Worm (Caenorhabditis elegans) whole organism, mixed stage, embryonic: ENCODE data around the gene lips-1.

Source experiments
- M03D4.4 ChIP-seq: sonication (generic microtip); optimal IDR thresholded peaks from 2 replicates; lab custom pipeline; 2017; ENCODE audit warnings: mild to moderate bottlenecking, missing genetic modification characterization, missing compliant biosample characterization
- ceh-39 ChIP-seq: fragments of 150-350 bp; optimal IDR thresholded peaks from 2 replicates; lab custom pipeline; 2014; ENCODE audit warnings: missing biosample characterization, missing genetic modification characterization
- ceh-43 ChIP-seq: fragments of 200-800 bp; sonication (Bioruptor generic); optimal IDR thresholded peaks from 2 replicates; lab custom pipeline; 2018; ENCODE audit warnings: mild to moderate bottlenecking, missing genetic modification characterization, moderate library complexity, missing compliant biosample characterization
- ceh-83 ChIP-seq: fragments of 200-800 bp; sonication (Bioruptor generic); optimal IDR thresholded peaks from 2 replicates; lab custom pipeline; 2018; ENCODE audit warnings: mild to moderate bottlenecking, missing genetic modification characterization, missing compliant biosample characterization
- ces-1 ChIP-seq: fragments of 150-350 bp; optimal IDR thresholded peaks from 2 replicates; lab custom pipeline; 2014; ENCODE audit warnings: missing biosample characterization, missing genetic modification reagents, missing genetic modification characterization
- cnd-1 ChIP-seq: fragments of 200-800 bp; sonication (Bioruptor generic); optimal IDR thresholded peaks from 2 replicates; lab custom pipeline; 2018; ENCODE audit warnings: mild to moderate bottlenecking, missing genetic modification characterization, missing compliant biosample characterization
- drap-1 ChIP-seq: fragments of 200-800 bp; sonication (Bioruptor generic); optimal IDR thresholded peaks from 3 replicates; lab custom pipeline; 2018; ENCODE audit warnings: mild to moderate bottlenecking, missing genetic modification characterization, missing compliant biosample characterization
- elt-3 ChIP-seq: fragments of 150-350 bp; optimal IDR thresholded peaks from 2 replicates; lab custom pipeline; 2014; ENCODE audit warnings: missing biosample characterization, missing genetic modification characterization
- flh-1 ChIP-seq: fragments of 200-800 bp; sonication (Bioruptor generic); optimal IDR thresholded peaks from 2 replicates; lab custom pipeline; 2018; ENCODE audit warnings: mild to moderate bottlenecking, missing genetic modification characterization, moderate library complexity, missing compliant biosample characterization
- ham-2 ChIP-seq: fragments of 200-800 bp; sonication (Bioruptor generic); optimal IDR thresholded peaks from 2 replicates; lab custom pipeline; 2018; ENCODE audit warnings: mild to moderate bottlenecking, missing genetic modification characterization, missing compliant biosample characterization
- hlh-1 ChIP-seq: fragments of 150-350 bp; optimal IDR thresholded peaks from 2 replicates; lab custom pipeline; 2014; ENCODE audit warnings: missing biosample characterization, missing genetic modification reagents, missing genetic modification characterization
- lin-13 ChIP-seq: fragments of 150-350 bp; optimal IDR thresholded peaks from 2 replicates; lab custom pipeline; 2014; ENCODE audit warnings: missing biosample characterization, missing genetic modification characterization
- lin-32 ChIP-seq: fragments of 200-800 bp; sonication (Bioruptor generic); optimal IDR thresholded peaks from 2 replicates; lab custom pipeline; 2018; ENCODE audit warnings: mild to moderate bottlenecking, missing genetic modification characterization, missing compliant biosample characterization
- lsy-2 ChIP-seq: fragments of 150-350 bp; optimal IDR thresholded peaks from 2 replicates; lab custom pipeline; 2014; ENCODE audit warnings: missing biosample characterization, missing genetic modification characterization
- mab-5 ChIP-seq: fragments of 150-350 bp; optimal IDR thresholded peaks from 2 replicates; lab custom pipeline; 2014; ENCODE audit warnings: missing biosample characterization, missing genetic modification characterization
- mep-1 ChIP-seq: fragments of 150-350 bp; optimal IDR thresholded peaks from 2 replicates; lab custom pipeline; 2017; ENCODE audit warnings: missing biosample characterization, missing genetic modification reagents, missing genetic modification characterization, inconsistent platforms
- mls-2 ChIP-seq: sonication (generic microtip); optimal IDR thresholded peaks from 2 replicates; lab custom pipeline; 2016; ENCODE audit warnings: mild to moderate bottlenecking, missing genetic modification characterization, moderate library complexity, missing compliant biosample characterization
- nhr-12 ChIP-seq: fragments of 150-350 bp; optimal IDR thresholded peaks from 2 replicates; lab custom pipeline; 2014; ENCODE audit warnings: missing biosample characterization, missing genetic modification characterization
- nhr-2 ChIP-seq: fragments of 150-350 bp; optimal IDR thresholded peaks from 2 replicates; lab custom pipeline; 2014; ENCODE audit warnings: missing biosample characterization, missing genetic modification characterization
- nhr-237 ChIP-seq: fragments of 150-350 bp; optimal IDR thresholded peaks from 2 replicates; lab custom pipeline; 2014; ENCODE audit warnings: missing biosample characterization, missing genetic modification characterization
- nhr-28 ChIP-seq: fragments of 150-350 bp; optimal IDR thresholded peaks from 2 replicates; lab custom pipeline; 2014; ENCODE audit warnings: missing biosample characterization, missing genetic modification characterization
- nhr-76 ChIP-seq: sonication (generic microtip); optimal IDR thresholded peaks from 2 replicates; lab custom pipeline; 2017; ENCODE audit warnings: missing biosample characterization, missing genetic modification characterization
- pha-4 ChIP-seq: fragments of 150-350 bp; optimal IDR thresholded peaks from 2 replicates; lab custom pipeline; 2018; ENCODE audit warnings: missing biosample characterization, missing genetic modification reagents, missing genetic modification characterization
- sem-2 ChIP-seq: fragments of 200-800 bp; sonication (Bioruptor generic); optimal IDR thresholded peaks from 2 replicates; lab custom pipeline; 2018; ENCODE audit warnings: mild to moderate bottlenecking, missing genetic modification characterization, missing compliant biosample characterization
- snpc-4 ChIP-seq: fragments of 150-350 bp; optimal IDR thresholded peaks from 2 replicates; lab custom pipeline; 2014; ENCODE audit warnings: missing biosample characterization, missing genetic modification characterization
- sptf-1 ChIP-seq: sonication (generic microtip); optimal IDR thresholded peaks from 2 replicates; lab custom pipeline; 2017; ENCODE audit warnings: mild to moderate bottlenecking, missing genetic modification characterization, moderate library complexity, missing compliant biosample characterization
- tbx-8 ChIP-seq: fragments of 200-800 bp; sonication (Bioruptor generic); optimal IDR thresholded peaks from 2 replicates; lab custom pipeline; 2018; ENCODE audit warnings: mild to moderate bottlenecking, missing genetic modification characterization, moderate library complexity, missing compliant biosample characterization
- unc-120 ChIP-seq: sonication (generic microtip); optimal IDR thresholded peaks from 2 replicates; lab custom pipeline; 2017; ENCODE audit warnings: missing genetic modification characterization, missing compliant biosample characterization; ENCODE audit not compliant: poor library complexity, severe bottlenecking
- unc-39 ChIP-seq: fragments of 150-350 bp; optimal IDR thresholded peaks from 2 replicates; lab custom pipeline; 2014; ENCODE audit warnings: missing biosample characterization, missing genetic modification characterization
- unc-62 ChIP-seq: fragments of 150-350 bp; optimal IDR thresholded peaks from 2 replicates; lab custom pipeline; 2014; ENCODE audit warnings: missing biosample characterization, missing genetic modification reagents, missing genetic modification characterization
- zip-8 ChIP-seq: fragments of 150-350 bp; optimal IDR thresholded peaks from 2 replicates; lab custom pipeline; 2014; ENCODE audit warnings: missing biosample characterization, missing genetic modification characterization
- ztf-11 ChIP-seq: fragments of 150-350 bp; optimal IDR thresholded peaks from 2 replicates; lab custom pipeline; 2014; ENCODE audit warnings: missing biosample characterization, missing genetic modification characterization

lips-1 gene

ce11 chrX:12472232-12472631 is 20.3 kb upstream of the lips-1 start:
- TF ChIP-seq M03D4.4 (tag; lab: Kevin White, UChicago) (no peak), sptf-1 (tag; lab: Kevin White, UChicago) (no peak), elt-3 (tag; lab: Kevin White, UChicago) (no peak), cnd-1 (tag; lab: Kevin White, UChicago) (no peak), hlh-1 (tag; lab: Kevin White, UChicago) (no peak), ceh-43 (no peak), unc-120 (tag; lab: Kevin White, UChicago) (no peak), mep-1 (no peak), drap-1 (GFP tag; lab: Kevin White, UChicago) (no peak), flh-1 (no peak), nhr-76 (tag; lab: Kevin White, UChicago) (no peak), nhr-2 (tag; lab: Kevin White, UChicago) (no peak), nhr-237 (tag; lab: Kevin White, UChicago) (no peak), ztf-11 (tag; lab: Kevin White, UChicago) (no peak), sem-2 (no peak), unc-39 (tag; lab: Kevin White, UChicago) (no peak), lsy-2 (tag; lab: Kevin White, UChicago) (no peak), tbx-8 (GFP tag; lab: Kevin White, UChicago) (no peak)

- TF ChIP-seq mls-2 (tag; lab: Kevin White, UChicago) (no peak), ham-2 (GFP tag; lab: Kevin White, UChicago) (no peak), tbx-8 (GFP tag; lab: Kevin White, UChicago) (no peak), nhr-12 (tag; lab: Kevin White, UChicago) (no peak), ceh-43 (no peak), nhr-2 (tag; lab: Kevin White, UChicago) (no peak), mab-5 (tag; lab: Kevin White, UChicago) (no peak), pha-4 (tag; lab: Kevin White, UChicago) (no peak), ceh-39 (no peak), cnd-1 (tag; lab: Kevin White, UChicago) (no peak), unc-62 (no peak), ceh-83 (GFP tag; lab: Kevin White, UChicago) (no peak), sptf-1 (tag; lab: Kevin White, UChicago) (no peak), mep-1 (no peak), M03D4.4 (tag; lab: Kevin White, UChicago) (no peak), lsy-2 (tag; lab: Kevin White, UChicago) (no peak)
Measured at ce11 chrX:12476412-12476811, 16.2 kb upstream of the lips-1 start.

- TF ChIP-seq mls-2 (tag; lab: Kevin White, UChicago) (no peak), sptf-1 (tag; lab: Kevin White, UChicago) (no peak), nhr-12 (tag; lab: Kevin White, UChicago) (no peak), nhr-237 (tag; lab: Kevin White, UChicago) (no peak), unc-120 (tag; lab: Kevin White, UChicago) (no peak), nhr-28 (tag; lab: Kevin White, UChicago) (no peak), lin-32 (GFP tag; lab: Kevin White, UChicago) (no peak)
- TF ChIP-seq, all 35 proteins: peak for 0
Measured at ce11 chrX:12477341-12477740, 15.2 kb upstream of the lips-1 start, which contains the start of gene F45E6.1. F45E6.1 (minus strand) TSS chrX:12477441.

ce11 chrX:12478465-12478864 is 14.1 kb upstream of the lips-1 start:
- no peak for TF ChIP-seq nhr-28 (tag; lab: Kevin White, UChicago)
- TF ChIP-seq zip-8 (tag; lab: Kevin White, UChicago), result no peak
- no peak for TF ChIP-seq sem-2
- no peak for TF ChIP-seq hlh-1 (tag; lab: Kevin White, UChicago)
- TF ChIP-seq mep-1, result no peak
- TF ChIP-seq mls-2 (tag; lab: Kevin White, UChicago), result no peak
- TF ChIP-seq snpc-4 (tag; lab: Kevin White, UChicago), result no peak
- TF ChIP-seq nhr-237 (tag; lab: Kevin White, UChicago), result no peak
- TF ChIP-seq lin-13, result no peak
- TF ChIP-seq mab-5 (tag; lab: Kevin White, UChicago), result no peak
- TF ChIP-seq, all 35 proteins: peak for 0

ce11 chrX:12479027-12479426 is 13.5 kb upstream of the lips-1 start:
- TF ChIP-seq mep-1 (no peak), ces-1 (GFP tag; lab: Kevin White, UChicago) (peak; percentile 95), sptf-1 (tag; lab: Kevin White, UChicago) (no peak)
